Worm (Caenorhabditis elegans): ENCODE data around the gene pck-1.

The pck-1 gene

ce11 chrIII:89155-89554 lies 23.1 kb upstream of the pck-1 start:
- TF ChIP-seq cebp-1 (GFP tag; IDR thresholded peaks at IDR 0.05) (no peak), cebp-1 (tag; optimal IDR thresholded peaks at IDR 0.05) (peak; percentile 67), dpff-1 (tag; optimal IDR thresholded peaks at IDR 0.05) (no peak), ztf-6 (GFP tag; IDR thresholded peaks at IDR 0.05) (no peak), cebp-2 (GFP tag; IDR thresholded peaks at IDR 0.05) (peak; percentile 73; the same call in 1 of the 2 replicates), F57C9.4 (tag; optimal IDR thresholded peaks at IDR 0.05) (peak; percentile 74), nhr-90 (tag; optimal IDR thresholded peaks at IDR 0.05) (peak; percentile 67), egl-44 (GFP tag; IDR thresholded peaks at IDR 0.05) (no peak), madf-8 (GFP tag; conservative IDR thresholded peaks at IDR 0.05) (no peak), let-607 (tag; optimal IDR thresholded peaks at IDR 0.05) (peak in 1 of 2 experiments; percentile 18), gei-17 (GFP tag; optimal IDR thresholded peaks at IDR 0.05) (no peak), unc-62 (GFP tag; optimal IDR thresholded peaks at IDR 0.05) (no peak), mes-4 (tag; optimal IDR thresholded peaks at IDR 0.05) (peak; percentile 8), Y67H2A.10 (GFP tag; conservative IDR thresholded peaks at IDR 0.05) (no peak), bed-1 (GFP tag; IDR thresholded peaks at IDR 0.05) (no peak), madf-10 (tag; optimal IDR thresholded peaks at IDR 0.05) (peak; percentile 62), rec-8 (tag; optimal IDR thresholded peaks at IDR 0.05) (peak; percentile 29 to 54), C17E4.6 (GFP tag; IDR thresholded peaks at IDR 0.05) (peak; percentile 71), zfh-2 (GFP tag; conservative IDR thresholded peaks at IDR 0.05) (no peak), tbx-9 (tag; optimal IDR thresholded peaks at IDR 0.05; ENCODE audit: borderline replicate concordance) (no peak), C06A6.2 (GFP tag; conservative IDR thresholded peaks at IDR 0.05) (no peak), athp-1 (tag; optimal IDR thresholded peaks at IDR 0.05) (peak; percentile 73), lin-35 (GFP tag; optimal IDR thresholded peaks at IDR 0.05) (peak in 1 of 3 experiments; percentile 56), akir-1 (GFP tag; optimal IDR thresholded peaks at IDR 0.05) (no peak), ceh-100 (GFP tag; IDR thresholded peaks at IDR 0.05) (peak; percentile 62), hlh-26 (GFP tag; conservative IDR thresholded peaks at IDR 0.05) (no peak), ceh-27 (GFP tag; optimal IDR thresholded peaks at IDR 0.05) (peak; percentile 42), sdz-38 (tag; optimal IDR thresholded peaks at IDR 0.05) (no peak), F52B5.7 (tag; optimal IDR thresholded peaks at IDR 0.05) (peak; percentile 70), lsl-1 (GFP tag; optimal IDR thresholded peaks at IDR 0.05) (peak; percentile 51), hmg-20 (GFP tag; IDR thresholded peaks at IDR 0.05) (0 out of 2 replicates have a peak, but pooled peaks have one; percentile 61), ztf-22 (GFP tag; optimal IDR thresholded peaks at IDR 0.05) (no peak), nhr-179 (tag; optimal IDR thresholded peaks at IDR 0.05) (no peak), egrh-3 (GFP tag; IDR thresholded peaks at IDR 0.05) (no peak), atf-7 (tag; optimal IDR thresholded peaks at IDR 0.05) (peak; percentile 50), sptf-2 (GFP tag; optimal IDR thresholded peaks at IDR 0.05) (no peak), mxl-1 (tag; optimal IDR thresholded peaks at IDR 0.05) (peak; percentile 38), Y56A3A.18 (GFP tag; IDR thresholded peaks at IDR 0.05) (peak; percentile 83; the same call in 1 of the 2 replicates), ztf-28 (GFP tag; IDR thresholded peaks at IDR 0.05) (no peak), xnd-1 (tag; optimal IDR thresholded peaks at IDR 0.05) (no peak), madf-3 (GFP tag; IDR thresholded peaks at IDR 0.05) (0 out of 2 replicates have a peak, but pooled peaks have one; percentile 15), madf-6 (GFP tag; IDR thresholded peaks at IDR 0.05) (peak; percentile 75), snpc-4 (GFP tag; optimal IDR thresholded peaks at IDR 0.05) (peak; percentile 49), snpc-4 (tag; optimal IDR thresholded peaks at IDR 0.05) (peak in 3 of 4 experiments; percentile 49 to 67 (median 61)), nfyb-1 (GFP tag; IDR thresholded peaks at IDR 0.05) (peak; percentile 35; the same call in 1 of the 2 replicates), nfya-1 (tag; optimal IDR thresholded peaks at IDR 0.05; ENCODE audit: borderline replicate concordance, insufficient read depth) (no peak), K12H6.12 (tag; optimal IDR thresholded peaks at IDR 0.05) (no peak), ama-1 (optimal IDR thresholded peaks at IDR 0.05) (no peak), ama-1 (GFP tag; optimal IDR thresholded peaks at IDR 0.05) (peak; percentile 46 to 81)
